Worm (Caenorhabditis elegans) whole organism, L3 larva: ENCODE results near the gene C03G6.6.

ENCODE experiments used
- ZK546.5 ChIP-seq: sonication (generic microtip); optimal IDR thresholded peaks from 2 replicates; lab custom pipeline; 2017; ENCODE audit warnings: missing biosample characterization, missing genetic modification characterization
- aly-2 ChIP-seq: fragments of 150-350 bp; optimal IDR thresholded peaks from 2 replicates; lab custom pipeline; 2014; ENCODE audit warnings: missing biosample characterization, missing genetic modification characterization
- ceh-16 ChIP-seq: sonication (generic microtip); optimal IDR thresholded peaks from 2 replicates; lab custom pipeline; 2017; ENCODE audit warnings: missing biosample characterization, missing genetic modification characterization
- ceh-28 ChIP-seq: fragments of 150-350 bp; optimal IDR thresholded peaks from 2 replicates; lab custom pipeline; 2014; ENCODE audit warnings: missing biosample characterization, missing genetic modification reagents, missing genetic modification characterization
- ceh-82 ChIP-seq: fragments of 150-350 bp; optimal IDR thresholded peaks from 2 replicates; lab custom pipeline; 2014; ENCODE audit warnings: missing biosample characterization, missing genetic modification characterization
- daf-12 ChIP-seq: fragments of 150-350 bp; optimal IDR thresholded peaks from 2 replicates; lab custom pipeline; 2014; ENCODE audit warnings: missing biosample characterization, missing genetic modification reagents, missing genetic modification characterization
- egl-27 ChIP-seq: sonication (generic microtip); optimal IDR thresholded peaks from 4 replicates; lab custom pipeline; 2017; ENCODE audit warnings: missing biosample characterization, missing genetic modification reagents, missing genetic modification characterization
- elt-1 ChIP-seq: fragments of 150-350 bp; optimal IDR thresholded peaks from 2 replicates; lab custom pipeline; 2014; ENCODE audit warnings: missing biosample characterization, missing genetic modification characterization
- elt-2 ChIP-seq: sonication (generic microtip); optimal IDR thresholded peaks from 2 replicates; lab custom pipeline; 2016; ENCODE audit warnings: missing genetic modification reagents, mild to moderate bottlenecking, missing genetic modification characterization, missing compliant biosample characterization
- elt-3 ChIP-seq, 3 experiments: fragments of 150-350 bp in 1 of 3; sonication (generic microtip) in 2 of 3; optimal IDR thresholded peaks; 2 replicates in 2 of 3; 4 replicates in 1 of 3; lab custom pipeline; 2014 to 2017; ENCODE audit warnings: missing biosample characterization in 3 of 3, missing genetic modification characterization in 3 of 3
- fkh-2 ChIP-seq: fragments of 150-350 bp; optimal IDR thresholded peaks from 2 replicates; lab custom pipeline; 2014; ENCODE audit warnings: missing biosample characterization, missing genetic modification reagents, missing genetic modification characterization
- fos-1 ChIP-seq: fragments of 150-350 bp; optimal IDR thresholded peaks from 2 replicates; lab custom pipeline; 2014; ENCODE audit warnings: missing biosample characterization, missing genetic modification characterization
- hmg-11 ChIP-seq: sonication (generic microtip); optimal IDR thresholded peaks from 2 replicates; lab custom pipeline; 2016; ENCODE audit warnings: missing genetic modification characterization, missing compliant biosample characterization
- lin-39 ChIP-seq: fragments of 150-350 bp; optimal IDR thresholded peaks from 2 replicates; lab custom pipeline; 2018; ENCODE audit warnings: missing biosample characterization, missing genetic modification reagents, missing genetic modification characterization
- lsy-12 ChIP-seq: sonication (generic microtip); optimal IDR thresholded peaks from 2 replicates; lab custom pipeline; 2016; ENCODE audit warnings: mild to moderate bottlenecking, missing genetic modification characterization, missing compliant biosample characterization
- mdl-1 ChIP-seq: fragments of 150-350 bp; optimal IDR thresholded peaks from 2 replicates; lab custom pipeline; 2014; ENCODE audit warnings: missing biosample characterization, missing genetic modification characterization
- mml-1 ChIP-seq: fragments of 150-350 bp; sonication (generic microtip); optimal IDR thresholded peaks from 3 replicates; lab custom pipeline; 2014; ENCODE audit warnings: missing biosample characterization, missing genetic modification characterization
- nfya-1 ChIP-seq: sonication (generic microtip); optimal IDR thresholded peaks from 2 replicates; lab custom pipeline; 2017; ENCODE audit warnings: missing genetic modification characterization, mild to moderate bottlenecking, missing compliant biosample characterization, antibody characterized with exemption, moderate library complexity; ENCODE audit not compliant: insufficient read depth
- nhr-11 ChIP-seq: fragments of 150-350 bp; optimal IDR thresholded peaks from 2 replicates; lab custom pipeline; 2014; ENCODE audit warnings: missing biosample characterization, missing genetic modification characterization
- nhr-12 ChIP-seq: fragments of 150-350 bp; optimal IDR thresholded peaks from 2 replicates; lab custom pipeline; 2014; ENCODE audit warnings: missing biosample characterization, missing genetic modification characterization
- nhr-23 ChIP-seq: fragments of 150-350 bp; optimal IDR thresholded peaks from 2 replicates; lab custom pipeline; 2014; ENCODE audit warnings: missing biosample characterization, missing genetic modification reagents, missing genetic modification characterization
- nhr-237 ChIP-seq: fragments of 150-350 bp; optimal IDR thresholded peaks from 2 replicates; lab custom pipeline; 2014; ENCODE audit warnings: missing biosample characterization, missing genetic modification characterization
- nhr-25 ChIP-seq: sonication (generic microtip); optimal IDR thresholded peaks from 2 replicates; lab custom pipeline; 2017; ENCODE audit warnings: missing biosample characterization, missing genetic modification characterization
- nhr-28 ChIP-seq: fragments of 150-350 bp; optimal IDR thresholded peaks from 2 replicates; lab custom pipeline; 2014; ENCODE audit warnings: missing biosample characterization, missing genetic modification characterization
- nhr-43 ChIP-seq: sonication (generic microtip); optimal IDR thresholded peaks from 2 replicates; lab custom pipeline; 2016; ENCODE audit warnings: mild to moderate bottlenecking, missing genetic modification characterization, missing compliant biosample characterization; ENCODE audit not compliant: poor library complexity, severe bottlenecking
- nhr-77 ChIP-seq: fragments of 150-350 bp; optimal IDR thresholded peaks from 2 replicates; lab custom pipeline; 2014; ENCODE audit warnings: missing biosample characterization, missing genetic modification characterization
- pha-4 ChIP-seq: fragments of 150-350 bp; optimal IDR thresholded peaks from 2 replicates; lab custom pipeline; 2014; ENCODE audit warnings: missing biosample characterization, missing genetic modification reagents, missing genetic modification characterization
- pqm-1 ChIP-seq: fragments of 150-350 bp; optimal IDR thresholded peaks from 2 replicates; lab custom pipeline; 2017; ENCODE audit warnings: missing biosample characterization, missing genetic modification characterization, inconsistent platforms
- sea-2 ChIP-seq: fragments of 150-350 bp; sonication (generic microtip); optimal IDR thresholded peaks from 4 replicates; lab custom pipeline; 2014; ENCODE audit warnings: missing biosample characterization, missing genetic modification reagents, missing genetic modification characterization
- skn-1 ChIP-seq: fragments of 150-350 bp; optimal IDR thresholded peaks from 2 replicates; lab custom pipeline; 2014; ENCODE audit warnings: missing biosample characterization, missing genetic modification characterization
- unc-39 ChIP-seq: sonication (generic microtip); optimal IDR thresholded peaks from 4 replicates; lab custom pipeline; 2017; ENCODE audit warnings: missing biosample characterization, missing genetic modification characterization
- ztf-4 ChIP-seq: fragments of 150-350 bp; optimal IDR thresholded peaks from 2 replicates; lab custom pipeline; 2014; ENCODE audit warnings: missing biosample characterization, missing genetic modification characterization

Gene C03G6.6

ce11 chrV:7357132-7357531, at the start of gene C03G6.6:
Gene C03G6.6, plus strand, starts transcription at chrV:7357432.
- TF ChIP-seq ceh-82 (tag; lab: Kevin White, UChicago): no peak
- TF ChIP-seq, all 47 proteins: peak for 0

- no peak for TF ChIP-seq ZK546.5 (tag; lab: Kevin White, UChicago)
Observed at ce11 chrV:7313233-7313632, 44.0 kb upstream of the C03G6.6 start, which contains the start of gene srx-6. Gene srx-6, minus strand, starts transcription at chrV:7313333.

- no peak for TF ChIP-seq ZK546.5 (tag; lab: Kevin White, UChicago)
Observed at ce11 chrV:7320909-7321308, 36.3 kb upstream of the C03G6.6 start, which contains the start of gene lmd-4. Gene lmd-4, minus strand, starts transcription at chrV:7321009.

ce11 chrV:7321915-7322314, 35.3 kb upstream of the C03G6.6 start, which contains the start of gene F10G2.10:
Gene F10G2.10, plus strand, starts transcription at chrV:7322215.
- TF ChIP-seq fkh-2 (tag; lab: Kevin White, UChicago) (no peak), elt-2 (no peak), ZK546.5 (tag; lab: Kevin White, UChicago) (no peak), nhr-25 (tag; lab: Kevin White, UChicago) (no peak), unc-39 (tag; lab: Kevin White, UChicago) (no peak), nhr-12 (tag; lab: Kevin White, UChicago) (no peak), nhr-237 (tag; lab: Kevin White, UChicago) (no peak), nhr-28 (tag; lab: Kevin White, UChicago) (no peak)

- TF ChIP-seq elt-3 (tag; optimal IDR thresholded peaks at IDR 0.05; lab: Kevin White, UChicago) (no peak), egl-27 (tag; lab: Kevin White, UChicago) (no peak), nhr-77 (no peak), ceh-16 (tag; lab: Kevin White, UChicago) (no peak), ZK546.5 (tag; lab: Kevin White, UChicago) (no peak), nhr-43 (tag; lab: Kevin White, UChicago) (no peak), ceh-28 (tag; lab: Kevin White, UChicago) (no peak), daf-12 (tag; lab: Kevin White, UChicago) (no peak), hmg-11 (tag; lab: Kevin White, UChicago) (no peak)
Observed at ce11 chrV:7325285-7325684, 31.9 kb upstream of the C03G6.6 start, which contains the start of gene srx-92. Gene srx-92, minus strand, starts transcription at chrV:7325385.

ce11 chrV:7326928-7327327, 30.3 kb upstream of the C03G6.6 start, which contains the start of gene F10G2.4:
Gene F10G2.4, plus strand, starts transcription at chrV:7327228.
- TF ChIP-seq nhr-11 (tag; lab: Kevin White, UChicago) (no peak), ZK546.5 (tag; lab: Kevin White, UChicago) (no peak), hmg-11 (tag; lab: Kevin White, UChicago) (no peak), lsy-12 (no peak), aly-2 (no peak), nhr-28 (tag; lab: Kevin White, UChicago) (no peak), mml-1 (tag; lab: Kevin White, UChicago) (no peak), ceh-28 (tag; lab: Kevin White, UChicago) (no peak), fos-1 (no peak), nhr-23 (tag; lab: Kevin White, UChicago) (no peak), ztf-4 (tag; lab: Kevin White, UChicago) (no peak), nhr-237 (tag; lab: Kevin White, UChicago) (no peak), elt-2 (no peak), pqm-1 (tag; lab: Kevin White, UChicago) (no peak), sea-2 (GFP tag; lab: Kevin White, UChicago) (no peak), pha-4 (tag; lab: Kevin White, UChicago) (no peak)

- TF ChIP-seq sea-2 (GFP tag; lab: Kevin White, UChicago) (no peak), elt-2 (peak; percentile 2)
Observed at ce11 chrV:7328092-7328491, 29.1 kb upstream of the C03G6.6 start, which contains the start of gene clec-7. Gene clec-7, plus strand, starts transcription at chrV:7328392.

- no peak for TF ChIP-seq aly-2
- TF ChIP-seq elt-1 (tag; lab: Kevin White, UChicago): no peak
- no peak for TF ChIP-seq ceh-16 (tag; lab: Kevin White, UChicago)
- no peak for TF ChIP-seq nhr-43 (tag; lab: Kevin White, UChicago)
- no peak for TF ChIP-seq nfya-1 (tag; lab: Kevin White, UChicago)
- no peak for TF ChIP-seq skn-1 (tag; lab: Kevin White, UChicago)
- no peak for TF ChIP-seq nhr-237 (tag; lab: Kevin White, UChicago)
- TF ChIP-seq ceh-28 (tag; lab: Kevin White, UChicago): no peak
- TF ChIP-seq elt-2: no peak
- no peak for TF ChIP-seq lin-39 (tag; lab: Kevin White, UChicago)
- no peak for TF ChIP-seq nhr-23 (tag; lab: Kevin White, UChicago)
- TF ChIP-seq nhr-28 (tag; lab: Kevin White, UChicago): no peak
- TF ChIP-seq fos-1: no peak
- TF ChIP-seq nhr-12 (tag; lab: Kevin White, UChicago): no peak
- TF ChIP-seq mdl-1 (tag; lab: Kevin White, UChicago): no peak
Observed at ce11 chrV:7330868-7331267, 26.4 kb upstream of the C03G6.6 start, which contains the start of gene F10G2.2. Gene F10G2.2, plus strand, starts transcription at chrV:7331168.
